Fruit fly (Drosophila melanogaster) whole organism, adult: ENCODE measurements around the gene sa.

Experiments used
- CG11617 ChIP-seq: fragments of 200-800 bp; sonication (Bioruptor generic); optimal IDR thresholded peaks from 2 replicates; lab custom pipeline; 2017; ENCODE audit warnings: mild to moderate bottlenecking, missing biosample characterization, missing genetic modification reagents, missing genetic modification characterization
- CG12768 ChIP-seq: fragments of 200-800 bp; sonication (Bioruptor generic); optimal IDR thresholded peaks from 2 replicates; lab custom pipeline; 2017; ENCODE audit warnings: missing biosample characterization, missing genetic modification characterization, mild to moderate bottlenecking, moderate library complexity, missing genetic modification reagents
- CG14711 ChIP-seq: fragments of 200-800 bp; sonication (Bioruptor generic); optimal IDR thresholded peaks from 2 replicates; lab custom pipeline; 2018; ENCODE audit warnings: missing biosample characterization, mild to moderate bottlenecking, missing genetic modification characterization, moderate library complexity
- CG1620 ChIP-seq: fragments of 200-800 bp; sonication (Bioruptor generic); optimal IDR thresholded peaks from 2 replicates; lab custom pipeline; 2016; ENCODE audit warnings: missing biosample characterization, missing genetic modification characterization
- CG33017 ChIP-seq: fragments of 200-800 bp; sonication (Bioruptor generic); optimal IDR thresholded peaks from 2 replicates; lab custom pipeline; 2018; ENCODE audit warnings: missing biosample characterization, mild to moderate bottlenecking, missing genetic modification characterization, moderate library complexity
- CG5204 ChIP-seq: fragments of 200-800 bp; sonication (Bioruptor generic); optimal IDR thresholded peaks from 2 replicates; lab custom pipeline; 2016; ENCODE audit warnings: missing biosample characterization, missing genetic modification characterization
- CG7045 ChIP-seq: fragments of 200-800 bp; sonication (Bioruptor generic); optimal IDR thresholded peaks from 2 replicates; lab custom pipeline; 2017; ENCODE audit warnings: missing biosample characterization, mild to moderate bottlenecking, missing genetic modification characterization
- CG7101 ChIP-seq: fragments of 200-800 bp; sonication (Bioruptor generic); optimal IDR thresholded peaks from 2 replicates; lab custom pipeline; 2018; ENCODE audit warnings: missing biosample characterization, mild to moderate bottlenecking, missing genetic modification characterization, moderate library complexity
- Clk ChIP-seq: fragments of 200-800 bp; sonication (Bioruptor generic); optimal IDR thresholded peaks from 2 replicates; lab custom pipeline; 2017; ENCODE audit warnings: missing biosample characterization, missing genetic modification characterization
- Crg-1 ChIP-seq: fragments of 200-800 bp; sonication (Bioruptor generic); optimal IDR thresholded peaks from 2 replicates; lab custom pipeline; 2016; ENCODE audit warnings: missing biosample characterization, missing genetic modification characterization
- Hr96 ChIP-seq: fragments of 200-800 bp; sonication (Bioruptor generic); optimal IDR thresholded peaks from 2 replicates; lab custom pipeline; 2016; ENCODE audit warnings: missing biosample characterization, missing genetic modification characterization
- Mnt ChIP-seq: fragments of 200-800 bp; sonication (Bioruptor generic); optimal IDR thresholded peaks from 2 replicates; lab custom pipeline; 2016; ENCODE audit warnings: missing biosample characterization, mild to moderate bottlenecking, missing genetic modification characterization
- bab1 ChIP-seq: fragments of 200-800 bp; sonication (Bioruptor generic); optimal IDR thresholded peaks from 3 replicates; lab custom pipeline; 2019; ENCODE audit warnings: missing biosample characterization, mild to moderate bottlenecking, missing genetic modification characterization, moderate library complexity
- cic ChIP-seq: fragments of 200-800 bp; sonication (Bioruptor generic); optimal IDR thresholded peaks from 2 replicates; lab custom pipeline; 2017; ENCODE audit warnings: missing biosample characterization, mild to moderate bottlenecking, missing genetic modification characterization, moderate library complexity
- cnc ChIP-seq, 2 experiments: fragments of >200 bp; optimal IDR thresholded peaks; 2 replicates each; lab custom pipeline; 2017
- kay ChIP-seq: fragments of 200-800 bp; sonication (Bioruptor generic); peaks from one replicate; lab custom pipeline; 2016; ENCODE audit warnings: missing biosample characterization, missing genetic modification characterization, borderline replicate concordance
- ovo ChIP-seq: fragments of 200-800 bp; sonication (Bioruptor generic); optimal IDR thresholded peaks from 2 replicates; lab custom pipeline; 2016; ENCODE audit warnings: missing biosample characterization, missing genetic modification characterization
- pad ChIP-seq: fragments of 200-800 bp; sonication (Bioruptor generic); optimal IDR thresholded peaks from 3 replicates; lab custom pipeline; 2017; ENCODE audit warnings: missing biosample characterization, missing genetic modification characterization, mild to moderate bottlenecking, moderate library complexity, missing genetic modification reagents
- tj ChIP-seq: fragments of 200-800 bp; sonication (Bioruptor generic); optimal IDR thresholded peaks from 3 replicates; lab custom pipeline; 2017; ENCODE audit warnings: missing biosample characterization, mild to moderate bottlenecking, missing genetic modification characterization, moderate library complexity
- toe ChIP-seq: fragments of 200-800 bp; sonication (Bioruptor generic); optimal IDR thresholded peaks from 2 replicates; lab custom pipeline; 2016; ENCODE audit warnings: missing biosample characterization, missing genetic modification characterization

sa gene

dm6 chr3L:21441216-21441813 is 34.8 kb upstream of the sa start, which contains the start of gene CG5664:
TSS of gene CG5664 (minus strand) at chr3L:21441363.
- TF ChIP-seq cic (GFP tag; lab: Kevin White, UChicago) (no peak), Hr96 (GFP tag; lab: Kevin White, UChicago) (no peak), CG33017 (tag; lab: Kevin White, UChicago) (no peak), bab1 (GFP tag; lab: Kevin White, UChicago) (no peak), CG7101 (tag; lab: Kevin White, UChicago) (no peak)

dm6 chr3L:21436089-21436488 is 29.6 kb upstream of the sa start:
- TF ChIP-seq toe (GFP tag; lab: Kevin White, UChicago) (no peak), tj (GFP tag; lab: Kevin White, UChicago) (no peak), CG5204 (GFP tag; lab: Kevin White, UChicago) (no peak), Hr96 (GFP tag; lab: Kevin White, UChicago) (no peak), CG11617 (GFP tag; lab: Kevin White, UChicago) (no peak), Crg-1 (GFP tag; lab: Kevin White, UChicago) (no peak), Mnt (GFP tag; lab: Kevin White, UChicago) (no peak)

dm6 chr3L:21433744-21434384 is 27.3 kb upstream of the sa start:
- TF ChIP-seq kay (no peak), CG33017 (tag; lab: Kevin White, UChicago) (no peak), cic (GFP tag; lab: Kevin White, UChicago) (peak; percentile 50), pad (GFP tag; lab: Kevin White, UChicago) (peak; percentile 74), Clk (no peak), Mnt (GFP tag; lab: Kevin White, UChicago) (peak; percentile 95), CG12768 (GFP tag; lab: Kevin White, UChicago) (peak; percentile 5), CG7101 (tag; lab: Kevin White, UChicago) (no peak), CG11617 (GFP tag; lab: Kevin White, UChicago) (no peak), tj (GFP tag; lab: Kevin White, UChicago) (peak; percentile 27), CG14711 (tag; lab: Kevin White, UChicago) (no peak), CG1620 (GFP tag; lab: Kevin White, UChicago) (no peak)

- TF ChIP-seq tj (GFP tag; lab: Kevin White, UChicago) = peak; percentile 37
- TF ChIP-seq CG33017 (tag; lab: Kevin White, UChicago) = peak; percentile 74
- TF ChIP-seq CG12768 (GFP tag; lab: Kevin White, UChicago) = peak; percentile 57
- peak; percentile 75 for TF ChIP-seq CG11617 (GFP tag; lab: Kevin White, UChicago)
- peak; percentile 85 for TF ChIP-seq Hr96 (GFP tag; lab: Kevin White, UChicago)
- TF ChIP-seq ovo (GFP tag; lab: Kevin White, UChicago) = peak; percentile 55
- TF ChIP-seq cic (GFP tag; lab: Kevin White, UChicago) = no peak
- peak; percentile 59 for TF ChIP-seq bab1 (GFP tag; lab: Kevin White, UChicago)
- TF ChIP-seq kay = peak; percentile 93
- TF ChIP-seq Crg-1 (GFP tag; lab: Kevin White, UChicago) = peak; percentile 80
- peak; percentile 87 for TF ChIP-seq CG1620 (GFP tag; lab: Kevin White, UChicago)
- TF ChIP-seq CG7101 (tag; lab: Kevin White, UChicago) = peak; percentile 76
- TF ChIP-seq cnc (optimal IDR thresholded peaks at IDR 0.05; lab: Kevin White, UChicago) = no peak
- TF ChIP-seq pad (GFP tag; lab: Kevin White, UChicago) = peak; percentile 61
- peak; percentile 78 for TF ChIP-seq CG7045 (GFP tag; lab: Kevin White, UChicago)
- peak; percentile 66 for TF ChIP-seq CG14711 (tag; lab: Kevin White, UChicago)
- peak; percentile 94 for TF ChIP-seq toe (GFP tag; lab: Kevin White, UChicago)
- TF ChIP-seq CG5204 (GFP tag; lab: Kevin White, UChicago) = peak; percentile 87
- TF ChIP-seq Mnt (GFP tag; lab: Kevin White, UChicago) = peak; percentile 73
- peak; percentile 79 for TF ChIP-seq Clk
These were observed 26.6 kb upstream of the sa start, which contains the start of the genes barc and Aef1 for dm6 chr3L:21433098-21433497. TSS of gene barc (minus strand) at chr3L:21433134. TSS of gene Aef1 (plus strand) at chr3L:21433422.

dm6 chr3L:21427490-21427889 is 21.0 kb upstream of the sa start, which contains the start of gene CG33288:
TSS of gene CG33288 (plus strand) at chr3L:21427790.
- no peak for TF ChIP-seq cnc (optimal IDR thresholded peaks at IDR 0.05; lab: Kevin White, UChicago)
- TF ChIP-seq Hr96 (GFP tag; lab: Kevin White, UChicago) = no peak
- no peak for TF ChIP-seq CG5204 (GFP tag; lab: Kevin White, UChicago)
- no peak for TF ChIP-seq tj (GFP tag; lab: Kevin White, UChicago)
- TF ChIP-seq pad (GFP tag; lab: Kevin White, UChicago) = no peak
- TF ChIP-seq CG12768 (GFP tag; lab: Kevin White, UChicago) = no peak
- no peak for TF ChIP-seq CG14711 (tag; lab: Kevin White, UChicago)
- no peak for TF ChIP-seq kay
- TF ChIP-seq cic (GFP tag; lab: Kevin White, UChicago) = no peak
